Fruit fly (Drosophila melanogaster) whole organism: ENCODE results near the gene Rh4.

ENCODE experiments used
- Dll ChIP-seq: fragments of >200 bp; optimal IDR thresholded peaks from 2 replicates; lab custom pipeline; 2017
- usp ChIP-seq: fragments of >200 bp; optimal IDR thresholded peaks from 2 replicates; lab custom pipeline; 2017; ENCODE audit warnings: missing biosample characterization, missing genetic modification characterization, mixed read lengths

DNA sequence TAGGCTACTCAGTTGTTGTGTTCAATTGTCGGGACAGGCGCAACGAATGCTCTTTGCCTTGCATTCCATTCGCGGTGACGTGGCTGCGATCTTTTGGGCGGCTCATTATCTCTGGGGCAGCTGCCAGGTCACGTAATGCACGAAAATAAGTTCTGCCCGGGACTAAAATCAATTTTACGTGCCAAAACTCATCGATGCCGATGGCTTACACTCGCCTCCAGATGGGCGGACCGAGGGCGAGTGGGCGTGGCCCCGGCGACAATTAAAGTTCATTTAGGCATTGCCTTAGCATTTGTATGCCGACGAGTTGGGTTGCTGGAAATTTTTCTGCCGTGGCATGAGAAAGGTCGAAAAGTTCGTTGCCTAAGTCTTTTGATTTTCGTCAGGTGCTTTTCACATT, 25.6 kb downstream of the Rh4 start:
- TF ChIP-seq usp (GFP tag; lab: Kevin White, UChicago) (no peak), Dll (no peak)
